Worm (Caenorhabditis elegans) whole organism, young adult: ENCODE data around the gene R04E5.7.

Experiments used
- B0336.3 ChIP-seq: fragments of 200-800 bp; sonication (Bioruptor generic); IDR thresholded peaks from 2 replicates; pipeline ENCODE4 v1.3.6; 2022; ENCODE audit warnings: missing genetic modification characterization, missing compliant biosample characterization
- C17E4.6 ChIP-seq: fragments of 200-800 bp; sonication (Bioruptor generic); IDR thresholded peaks from 2 replicates; pipeline ENCODE4 v1.3.6; 2022; ENCODE audit warnings: missing genetic modification reagents, missing genetic modification characterization, missing compliant biosample characterization
- D2030.7 ChIP-seq: fragments of 200-800 bp; sonication (Bioruptor generic); IDR thresholded peaks from 2 replicates; pipeline ENCODE4 v1.3.6; 2022; ENCODE audit warnings: missing genetic modification reagents, missing genetic modification characterization, missing compliant biosample characterization
- F22D6.2 ChIP-seq: sonication (generic microtip); optimal IDR thresholded peaks from 2 replicates; lab custom pipeline; 2016; ENCODE audit warnings: mild to moderate bottlenecking, missing genetic modification characterization, missing compliant biosample characterization
- F33H1.4 ChIP-seq: fragments of 200-800 bp; sonication (Bioruptor generic); IDR thresholded peaks from 2 replicates; pipeline ENCODE4 v1.3.6; 2022; ENCODE audit warnings: missing genetic modification reagents, missing genetic modification characterization, missing compliant biosample characterization
- F49E8.2 ChIP-seq: sonication (generic microtip); optimal IDR thresholded peaks from 3 replicates; lab custom pipeline; 2017; ENCODE audit warnings: missing genetic modification characterization, mild to moderate bottlenecking, missing compliant biosample characterization, antibody characterized with exemption, moderate library complexity; ENCODE audit not compliant: insufficient read depth
- K12H6.12 ChIP-seq: fragments of 200-800 bp; sonication (Bioruptor generic); optimal IDR thresholded peaks from 2 replicates; lab custom pipeline; 2018; ENCODE audit warnings: mild to moderate bottlenecking, missing genetic modification characterization, missing compliant biosample characterization
- T07F8.4 ChIP-seq: sonication (generic microtip); optimal IDR thresholded peaks from 2 replicates; lab custom pipeline; 2016; ENCODE audit warnings: mild to moderate bottlenecking, missing genetic modification characterization, moderate library complexity, missing compliant biosample characterization
- aptf-2 ChIP-seq: fragments of 200-800 bp; sonication (Bioruptor generic); conservative IDR thresholded peaks from 2 replicates; pipeline ENCODE4 v1.3.6; 2022; ENCODE audit warnings: missing genetic modification reagents, missing genetic modification characterization, missing compliant biosample characterization
- aptf-3 ChIP-seq: fragments of 200-800 bp; sonication (Bioruptor generic); IDR thresholded peaks from 2 replicates; pipeline ENCODE4 v1.3.6; 2022; ENCODE audit warnings: missing genetic modification characterization, missing compliant biosample characterization
- cebp-1 ChIP-seq, 2 experiments: fragments of 200-800 bp in 1 of 2; sonication (Bioruptor generic) in 1 of 2; sonication (generic microtip) in 1 of 2; IDR thresholded peaks in 1 of 2; optimal IDR thresholded peaks in 1 of 2; 2 replicates each; pipeline versions ENCODE4 v1.3.6 to Lab custom; 2017 to 2022; ENCODE audit warnings: missing compliant biosample characterization in 2 of 2, missing genetic modification characterization in 2 of 2, mild to moderate bottlenecking in 1 of 2, missing genetic modification reagents in 1 of 2, moderate library complexity in 1 of 2
- ceh-40 ChIP-seq: fragments of 200-800 bp; sonication (Bioruptor generic); IDR thresholded peaks from 2 replicates; pipeline ENCODE4 v1.3.6; 2022; ENCODE audit warnings: missing genetic modification characterization, missing compliant biosample characterization
- efl-1 ChIP-seq: fragments of 150-350 bp; optimal IDR thresholded peaks from 2 replicates; lab custom pipeline; 2014; ENCODE audit warnings: missing biosample characterization, missing genetic modification reagents, missing genetic modification characterization
- egrh-3 ChIP-seq: fragments of 200-800 bp; sonication (Bioruptor generic); IDR thresholded peaks from 2 replicates; pipeline ENCODE4 v1.3.6; 2022; ENCODE audit warnings: missing genetic modification reagents, missing genetic modification characterization, missing compliant biosample characterization
- ekl-4 ChIP-seq: fragments of 200-800 bp; sonication (Bioruptor generic); IDR thresholded peaks from 2 replicates; pipeline ENCODE4 v1.3.6; 2022; ENCODE audit warnings: missing genetic modification reagents, missing genetic modification characterization, missing compliant biosample characterization
- gei-17 ChIP-seq: fragments of 200-800 bp; sonication (Bioruptor generic); optimal IDR thresholded peaks from 2 replicates; lab custom pipeline; 2018; ENCODE audit warnings: mild to moderate bottlenecking, missing genetic modification characterization, missing compliant biosample characterization
- him-1 ChIP-seq: sonication (generic microtip); optimal IDR thresholded peaks from 2 replicates; lab custom pipeline; 2016; ENCODE audit warnings: missing genotype, missing genetic modification reagents, missing genetic modification characterization, missing compliant biosample characterization
- hlh-26 ChIP-seq: fragments of 200-800 bp; sonication (Bioruptor generic); conservative IDR thresholded peaks from 2 replicates; pipeline ENCODE4 v1.3.6; 2022; ENCODE audit warnings: missing genetic modification reagents, missing genetic modification characterization, missing compliant biosample characterization
- hrde-1 ChIP-seq: sonication (generic microtip); optimal IDR thresholded peaks from 2 replicates; lab custom pipeline; 2016; ENCODE audit warnings: missing genetic modification characterization, mild to moderate bottlenecking, missing compliant biosample characterization, moderate library complexity, missing genotype, missing genetic modification reagents, borderline replicate concordance
- hsf-1 ChIP-seq: fragments of 200-800 bp; sonication (Bioruptor generic); IDR thresholded peaks from 2 replicates; pipeline ENCODE4 v1.3.6; 2022; ENCODE audit warnings: missing genetic modification reagents, missing genetic modification characterization, missing compliant biosample characterization
- lin-40 ChIP-seq: sonication (generic microtip); optimal IDR thresholded peaks from 2 replicates; lab custom pipeline; 2016; ENCODE audit warnings: missing genetic modification characterization, mild to moderate bottlenecking, missing compliant biosample characterization, missing genotype, missing genetic modification reagents
- lir-1 ChIP-seq: fragments of 200-800 bp; sonication (Bioruptor generic); conservative IDR thresholded peaks from 2 replicates; pipeline ENCODE4 v1.3.6; 2022; ENCODE audit warnings: missing genetic modification reagents, missing genetic modification characterization, missing compliant biosample characterization
- madf-3 ChIP-seq: fragments of 200-800 bp; sonication (Bioruptor generic); IDR thresholded peaks from 2 replicates; pipeline ENCODE4 v1.3.6; 2022; ENCODE audit warnings: missing genetic modification reagents, missing genetic modification characterization, missing compliant biosample characterization
- mes-4 ChIP-seq: sonication (generic microtip); optimal IDR thresholded peaks from 2 replicates; lab custom pipeline; 2016; ENCODE audit warnings: missing genotype, missing genetic modification characterization, missing compliant biosample characterization
- mxl-1 ChIP-seq: sonication (generic microtip); optimal IDR thresholded peaks from 2 replicates; lab custom pipeline; 2016; ENCODE audit warnings: missing genetic modification characterization, missing compliant biosample characterization
- nfya-1 ChIP-seq: sonication (generic microtip); optimal IDR thresholded peaks from 2 replicates; lab custom pipeline; 2017; ENCODE audit warnings: antibody characterized with exemption, missing compliant biosample characterization, missing genetic modification characterization, borderline replicate concordance; ENCODE audit not compliant: insufficient read depth
- nfya-2 ChIP-seq: fragments of 200-800 bp; sonication (Bioruptor generic); IDR thresholded peaks from 2 replicates; pipeline ENCODE4 v1.3.6; 2022; ENCODE audit warnings: missing genetic modification reagents, missing genetic modification characterization, missing compliant biosample characterization
- nhr-80 ChIP-seq: sonication (generic microtip); optimal IDR thresholded peaks from 2 replicates; lab custom pipeline; 2016; ENCODE audit warnings: missing genetic modification characterization, missing compliant biosample characterization
- pha-4 ChIP-seq: fragments of 150-350 bp; sonication (generic microtip); optimal IDR thresholded peaks from 2 replicates; lab custom pipeline; 2014; ENCODE audit warnings: missing biosample characterization, missing genetic modification reagents, missing genetic modification characterization
- rcor-1 ChIP-seq: fragments of 200-800 bp; sonication (Bioruptor generic); IDR thresholded peaks from 2 replicates; pipeline ENCODE4 v1.3.6; 2022; ENCODE audit warnings: missing genetic modification reagents, missing genetic modification characterization, missing compliant biosample characterization
- rec-8 ChIP-seq, 2 experiments: sonication (generic microtip); optimal IDR thresholded peaks; 2 replicates each; lab custom pipeline; 2016; ENCODE audit warnings: mild to moderate bottlenecking in 2 of 2, missing genetic modification characterization in 2 of 2, missing genetic modification reagents in 2 of 2, missing genotype in 2 of 2, missing biosample characterization in 1 of 2, missing compliant biosample characterization in 1 of 2, moderate library complexity in 1 of 2
- rpc-1 ChIP-seq, 2 experiments: fragments of 150-350 bp in 1 of 2; sonication (generic microtip) in 1 of 2; optimal IDR thresholded peaks; 2 replicates each; lab custom pipeline; 2014 to 2018; ENCODE audit warnings: missing biosample characterization in 1 of 2, missing genetic modification characterization in 1 of 2, missing genetic modification reagents in 1 of 2, missing genotype in 1 of 2
- sdz-38 ChIP-seq: sonication (generic microtip); optimal IDR thresholded peaks from 2 replicates; lab custom pipeline; 2016; ENCODE audit warnings: missing genotype, missing genetic modification characterization, missing compliant biosample characterization
- sea-2 ChIP-seq: fragments of 200-800 bp; sonication (Bioruptor generic); IDR thresholded peaks from 2 replicates; pipeline ENCODE4 v1.3.6; 2022; ENCODE audit warnings: missing genetic modification characterization, missing compliant biosample characterization
- snpc-1.3 ChIP-seq: sonication (generic microtip); optimal IDR thresholded peaks from 2 replicates; lab custom pipeline; 2017; ENCODE audit warnings: missing genetic modification characterization, mild to moderate bottlenecking, missing compliant biosample characterization, antibody characterized with exemption, moderate library complexity, missing genotype, missing genetic modification reagents; ENCODE audit not compliant: insufficient read depth
- snpc-3.4 ChIP-seq: sonication (generic microtip); optimal IDR thresholded peaks from 2 replicates; lab custom pipeline; 2017; ENCODE audit warnings: missing genetic modification characterization, mild to moderate bottlenecking, missing compliant biosample characterization, antibody characterized with exemption, moderate library complexity, missing genotype, missing genetic modification reagents
- sptf-2 ChIP-seq: fragments of 200-800 bp; sonication (Bioruptor generic); optimal IDR thresholded peaks from 2 replicates; lab custom pipeline; 2018; ENCODE audit warnings: mild to moderate bottlenecking, missing genetic modification characterization, missing compliant biosample characterization
- xnd-1 ChIP-seq: sonication (generic microtip); optimal IDR thresholded peaks from 2 replicates; lab custom pipeline; 2016; ENCODE audit warnings: missing genotype, missing genetic modification reagents, missing genetic modification characterization, missing compliant biosample characterization
- ztf-22 ChIP-seq: fragments of 200-800 bp; sonication (Bioruptor generic); optimal IDR thresholded peaks from 2 replicates; lab custom pipeline; 2018; ENCODE audit warnings: mild to moderate bottlenecking, missing genetic modification characterization, moderate library complexity, missing compliant biosample characterization
- ztf-3 ChIP-seq: fragments of 200-800 bp; sonication (Bioruptor generic); optimal IDR thresholded peaks from 2 replicates; lab custom pipeline; 2018; ENCODE audit warnings: mild to moderate bottlenecking, missing genetic modification characterization, missing compliant biosample characterization

R04E5.7 gene

DNA sequence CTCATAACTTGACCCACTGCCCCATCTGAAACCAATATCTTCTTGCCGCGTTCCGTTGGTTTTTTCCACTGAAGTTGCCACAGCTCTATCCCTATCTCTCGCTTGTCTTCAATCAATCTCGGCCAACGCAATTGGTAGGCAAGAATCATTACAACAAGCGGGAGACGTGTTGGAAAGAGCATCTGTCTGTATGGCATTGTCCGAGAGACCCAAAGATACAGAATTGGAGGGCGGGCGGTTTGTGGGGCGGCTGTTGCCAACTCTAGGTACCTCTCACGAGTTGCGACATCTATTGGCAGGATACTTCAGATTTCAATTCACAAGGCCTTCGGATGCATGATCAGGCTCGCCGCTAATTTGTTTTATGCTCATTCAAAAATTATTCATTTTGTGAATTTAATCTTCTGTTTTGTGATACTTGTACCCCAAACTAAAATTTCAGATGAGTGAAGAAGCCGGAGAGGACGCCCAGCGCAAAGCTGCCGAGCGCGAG lies 8.0 kb downstream of the R04E5.7 start, which contains the start of gene unc-27:
Gene unc-27, plus strand, starts transcription at position 443 of the 493 bp plus-strand sequence.
- TF ChIP-seq sptf-2 (GFP tag; lab: Kevin White, UChicago) = no peak
- TF ChIP-seq nfya-2 (GFP tag; lab: Robert Waterston, UW) = no peak
- TF ChIP-seq pha-4 = no peak
- TF ChIP-seq sdz-38 (tag; lab: Kevin White, UChicago) = no peak
- no peak for TF ChIP-seq F49E8.2
- TF ChIP-seq T07F8.4 (tag; lab: Kevin White, UChicago) = no peak
- no peak for TF ChIP-seq aptf-3
- TF ChIP-seq mes-4 (tag; lab: Kevin White, UChicago) = no peak
- TF ChIP-seq, all 124 proteins: peak for 0

DNA sequence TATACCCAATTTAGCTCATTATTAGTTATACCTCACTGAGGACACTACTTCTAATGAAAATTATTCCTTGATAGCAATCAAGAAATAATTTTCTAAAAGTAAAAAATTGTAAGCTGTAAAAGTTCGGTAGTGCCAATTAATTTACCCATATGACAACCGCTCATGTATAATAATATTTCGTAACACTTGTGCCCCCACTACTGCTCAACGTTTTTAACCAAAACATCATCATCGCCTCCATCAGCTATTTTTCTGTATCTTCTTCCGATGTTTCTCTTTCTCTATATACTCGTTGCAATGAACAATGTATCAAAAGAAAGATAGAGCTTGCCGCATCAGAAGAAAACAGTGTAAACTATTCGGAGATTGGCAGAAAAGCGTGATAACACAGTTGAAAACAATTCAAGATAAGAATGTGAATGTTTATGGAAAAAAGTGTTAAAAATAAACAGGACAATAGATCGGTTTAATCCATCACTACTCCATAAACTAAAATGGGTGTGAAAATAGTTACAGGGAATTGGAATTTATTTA lies 9.3 kb downstream of the R04E5.7 start:
- TF ChIP-seq rec-8 (tag; optimal IDR thresholded peaks at IDR 0.05; lab: Kevin White, UChicago) = no peak
- TF ChIP-seq nhr-80 (tag; lab: Kevin White, UChicago) = peak; percentile 15
- TF ChIP-seq F33H1.4 (GFP tag; lab: Robert Waterston, UW) = no peak
- no peak for TF ChIP-seq K12H6.12 (tag; lab: Kevin White, UChicago)
- no peak for TF ChIP-seq madf-3 (GFP tag; lab: Robert Waterston, UW)
- no peak for TF ChIP-seq gei-17 (GFP tag; lab: Kevin White, UChicago)
- TF ChIP-seq rcor-1 = no peak
- TF ChIP-seq efl-1 = no peak
- TF ChIP-seq egrh-3 (GFP tag; lab: Robert Waterston, UW) = no peak
- peak; percentile 65 for TF ChIP-seq cebp-1 (GFP tag; IDR thresholded peaks at IDR 0.05; lab: Robert Waterston, UW)
- peak; percentile 70 for TF ChIP-seq cebp-1 (tag; optimal IDR thresholded peaks at IDR 0.05; lab: Kevin White, UChicago)
- TF ChIP-seq F22D6.2 (tag; lab: Kevin White, UChicago) = no peak
- no peak for TF ChIP-seq hrde-1
- no peak for TF ChIP-seq ztf-3 (GFP tag; lab: Kevin White, UChicago)
- TF ChIP-seq B0336.3 (GFP tag; lab: Robert Waterston, UW) = no peak
- peak; percentile 14 for TF ChIP-seq lin-40 (tag; lab: Kevin White, UChicago)
- TF ChIP-seq nfya-1 = no peak

DNA sequence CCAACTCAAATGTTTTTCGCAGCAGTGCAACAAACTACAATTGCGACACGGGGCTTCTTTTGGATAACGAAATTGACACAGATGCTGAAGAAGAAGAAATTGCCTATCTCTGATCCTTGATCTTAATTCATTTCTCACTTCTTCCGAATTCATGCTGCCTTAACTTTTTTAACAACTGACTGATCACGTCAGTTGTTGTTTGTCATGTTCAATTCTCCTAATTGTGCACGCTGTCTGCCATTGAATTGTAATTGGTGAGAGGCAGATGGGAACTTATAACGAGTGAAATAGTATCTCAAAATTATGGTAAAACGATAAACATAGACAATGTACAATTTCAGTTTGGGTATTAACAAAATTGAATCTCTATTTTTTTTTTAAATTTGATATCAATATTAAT lies 10.4 kb downstream of the R04E5.7 start:
- TF ChIP-seq snpc-3.4 (tag; lab: Kevin White, UChicago) = no peak
- no peak for TF ChIP-seq ekl-4 (GFP tag; lab: Robert Waterston, UW)

DNA sequence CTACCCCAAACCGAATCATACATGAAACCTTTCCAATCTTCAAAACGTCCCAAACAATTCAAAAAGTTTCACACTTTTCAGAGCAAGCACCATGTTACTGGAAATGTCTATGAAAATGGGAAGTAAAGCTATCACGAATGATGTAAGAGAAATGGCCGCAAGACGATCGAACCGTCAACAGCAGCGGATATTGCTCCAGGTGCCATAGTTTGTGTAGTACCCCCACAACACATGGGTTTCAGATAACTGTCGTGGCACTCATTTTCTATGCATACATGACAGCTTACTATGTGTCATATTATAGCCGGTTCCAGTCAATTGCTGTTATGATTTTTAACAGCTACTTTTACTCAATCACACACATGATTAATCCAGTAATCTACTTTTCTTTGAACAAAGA lies 12.8 kb downstream of the R04E5.7 start, which contains the start of gene ZK721.3:
Gene ZK721.3, plus strand, starts transcription at position 301 of the 400 bp plus-strand sequence.
- TF ChIP-seq him-1 (tag; lab: Kevin White, UChicago) = no peak
- no peak for TF ChIP-seq C17E4.6 (GFP tag; lab: Robert Waterston, UW)
- no peak for TF ChIP-seq rpc-1 (optimal IDR thresholded peaks at IDR 0.05; lab: Kevin White, UChicago)
- TF ChIP-seq rpc-1 (tag; optimal IDR thresholded peaks at IDR 0.05; lab: Kevin White, UChicago) = no peak
- no peak for TF ChIP-seq ceh-40 (GFP tag; lab: Robert Waterston, UW)
- TF ChIP-seq hlh-26 (GFP tag; lab: Robert Waterston, UW) = no peak
- TF ChIP-seq ztf-3 (GFP tag; lab: Kevin White, UChicago) = no peak
- no peak for TF ChIP-seq sea-2 (GFP tag; lab: Robert Waterston, UW)
- no peak for TF ChIP-seq lir-1
- no peak for TF ChIP-seq snpc-3.4 (tag; lab: Kevin White, UChicago)
- no peak for TF ChIP-seq aptf-2
- no peak for TF ChIP-seq mxl-1 (tag; lab: Kevin White, UChicago)
- no peak for TF ChIP-seq ztf-22 (GFP tag; lab: Kevin White, UChicago)
- no peak for TF ChIP-seq D2030.7 (GFP tag; lab: Robert Waterston, UW)
- no peak for TF ChIP-seq snpc-1.3 (tag; lab: Kevin White, UChicago)
- no peak for TF ChIP-seq hsf-1 (GFP tag; lab: Robert Waterston, UW)
- TF ChIP-seq xnd-1 = no peak
- no peak for TF ChIP-seq rec-8 (tag; optimal IDR thresholded peaks at IDR 0.05; lab: Kevin White, UChicago)
